Worm (Caenorhabditis elegans): ENCODE results near the gene Y97E10AL.1.

ce11 chrV:8000929-8001513 is 15.1 kb downstream of the Y97E10AL.1 start, which contains the start of gene Y97E10AR.1:
- TF ChIP-seq him-1 (tag; optimal IDR thresholded peaks at IDR 0.05) (peak; percentile 90), dao-5 (tag; optimal IDR thresholded peaks at IDR 0.05) (no peak)

Measured in whole organism, L4/young adult.